Worm (Caenorhabditis elegans) whole organism, L4/young adult: ENCODE measurements around the gene ceh-82.

Experiments
- W03F9.2 ChIP-seq: fragments of 150-350 bp; optimal IDR thresholded peaks from 2 replicates; lab custom pipeline; 2014; ENCODE audit warnings: missing biosample characterization, missing genetic modification characterization
- him-1 ChIP-seq: sonication (generic microtip); optimal IDR thresholded peaks from 2 replicates; lab custom pipeline; 2016; ENCODE audit warnings: missing genotype, missing genetic modification reagents, missing genetic modification characterization, missing compliant biosample characterization

- TF ChIP-seq W03F9.2 (tag; lab: Kevin White, UChicago) (no peak), him-1 (no peak)
Measured at ce11 chrII:1771785-1772184, 39.8 kb downstream of the ceh-82 start, which contains the start of gene math-3.
